Fruit fly (Drosophila melanogaster): Measurements from ENCODE around the gene Or33a.
A peak's percentile ranks its signal among the peaks of the same experiment; 100 is the strongest.

Gene Or33a

dm6 chr2L:11902483-11902882, 31.8 kb upstream of the Or33a start (continued):
- TF ChIP-seq Mrtf (GFP tag; IDR thresholded peaks at IDR 0.05) (peak; percentile 41; the same call in 1 of the 3 replicates), CG32772 (GFP tag; IDR thresholded peaks at IDR 0.05) (peak; percentile 51; the same call in 1 of the 2 replicates), CG6791 (GFP tag; IDR thresholded peaks at IDR 0.05; ENCODE audit: partially characterized antibody) (no peak), Nf-YA (GFP tag; IDR thresholded peaks at IDR 0.05) (no peak), Hr78 (GFP tag; optimal IDR thresholded peaks at IDR 0.05) (no peak), dati (GFP tag; IDR thresholded peaks at IDR 0.05) (no peak), dmrt11E (tag; optimal IDR thresholded peaks at IDR 0.05) (no peak), Kr (GFP tag; optimal IDR thresholded peaks at IDR 0.05) (no peak), hkb (optimal IDR thresholded peaks at IDR 0.05) (no peak), hkb (GFP tag; IDR thresholded peaks at IDR 0.05) (no peak), Awh (GFP tag; IDR thresholded peaks at IDR 0.05) (peak; percentile 45; the same call in 1 of the 2 replicates), al (GFP tag; IDR thresholded peaks at IDR 0.05) (no peak), CG32532 (GFP tag; IDR thresholded peaks at IDR 0.05) (peak; percentile 67), jing (GFP tag; optimal IDR thresholded peaks at IDR 0.05) (no peak), sisA (GFP tag; IDR thresholded peaks at IDR 0.05) (no peak), CG8944 (GFP tag; optimal IDR thresholded peaks at IDR 0.05) (no peak), CG6254 (GFP tag; optimal IDR thresholded peaks at IDR 0.05) (no peak), CG10654 (GFP tag; optimal IDR thresholded peaks at IDR 0.05) (no peak), HLH4C (GFP tag; IDR thresholded peaks at IDR 0.05; ENCODE audit: partially characterized antibody) (no peak), slou (GFP tag; optimal IDR thresholded peaks at IDR 0.05) (no peak), tll (GFP tag; optimal IDR thresholded peaks at IDR 0.05) (no peak), CG13424 (tag; optimal IDR thresholded peaks at IDR 0.05) (peak; percentile 25), CG7372 (GFP tag; IDR thresholded peaks at IDR 0.05) (no peak), CG6854 (GFP tag; optimal IDR thresholded peaks at IDR 0.05) (no peak), CG6813 (GFP tag; optimal IDR thresholded peaks at IDR 0.05) (no peak), CG12299 (tag; optimal IDR thresholded peaks at IDR 0.05) (no peak), CG12769 (tag; optimal IDR thresholded peaks at IDR 0.05) (peak; percentile 55), Sox102F (GFP tag; optimal IDR thresholded peaks at IDR 0.05) (peak; percentile 37), Nf-YC (tag; optimal IDR thresholded peaks at IDR 0.05) (no peak), crp (GFP tag; optimal IDR thresholded peaks at IDR 0.05) (no peak), cas (GFP tag; IDR thresholded peaks at IDR 0.05) (no peak), Med (GFP tag) (peak; percentile 83), YL-1 (GFP tag; optimal IDR thresholded peaks at IDR 0.05) (no peak), MBD-R2 (GFP tag; IDR thresholded peaks at IDR 0.05) (no peak), CG17612 (GFP tag; IDR thresholded peaks at IDR 0.05) (no peak), CG31365 (tag; optimal IDR thresholded peaks at IDR 0.05) (no peak), wek (GFP tag; optimal IDR thresholded peaks at IDR 0.05) (no peak), pnt (GFP tag; optimal IDR thresholded peaks at IDR 0.05) (no peak), schlank (tag; optimal IDR thresholded peaks at IDR 0.05) (peak; percentile 15), pros (GFP tag; optimal IDR thresholded peaks at IDR 0.05) (no peak), ab (GFP tag; optimal IDR thresholded peaks at IDR 0.05) (no peak), HLH3B (GFP tag; IDR thresholded peaks at IDR 0.05) (no peak), ken (GFP tag; IDR thresholded peaks at IDR 0.05) (0 out of 3 replicates have a peak, but pooled peaks have one; percentile 12), CG7556 (GFP tag; optimal IDR thresholded peaks at IDR 0.05) (peak; percentile 40), Oli (tag; optimal IDR thresholded peaks at IDR 0.05) (peak; percentile 14), CG30431 (GFP tag; optimal IDR thresholded peaks at IDR 0.05) (no peak), Nf-YB (GFP tag; optimal IDR thresholded peaks at IDR 0.05) (no peak), HHEX (GFP tag; optimal IDR thresholded peaks at IDR 0.05) (no peak), fd64A (GFP tag; optimal IDR thresholded peaks at IDR 0.05) (no peak), pho (GFP tag; optimal IDR thresholded peaks at IDR 0.05) (no peak), fd96Cb (tag; optimal IDR thresholded peaks at IDR 0.05) (no peak)

Data from whole organism, embryonic.